Fruit fly (Drosophila melanogaster) whole organism: Measurements from ENCODE around the gene Rnf146.

ENCODE experiments used
- CG8478 ChIP-seq: fragments of >200 bp; optimal IDR thresholded peaks from 2 replicates; lab custom pipeline; 2018; ENCODE audit warnings: inconsistent platforms
- Dll ChIP-seq: fragments of >200 bp; optimal IDR thresholded peaks from 2 replicates; lab custom pipeline; 2017
- EcR ChIP-seq, 2 experiments: fragments of >200 bp; optimal IDR thresholded peaks; 2 replicates each; lab custom pipeline; 2017; ENCODE audit warnings: missing biosample characterization in 2 of 2, missing genetic modification characterization in 2 of 2, missing genetic modification reagents in 2 of 2
- pan ChIP-seq: fragments of >200 bp; optimal IDR thresholded peaks from 2 replicates; lab custom pipeline; 2017
- psq ChIP-seq: fragments of >200 bp; optimal IDR thresholded peaks from 2 replicates; lab custom pipeline; 2017
- usp ChIP-seq: fragments of >200 bp; optimal IDR thresholded peaks from 2 replicates; lab custom pipeline; 2017; ENCODE audit warnings: missing biosample characterization, missing genetic modification characterization, mixed read lengths

Rnf146 gene

dm6 chr3L:19642448-19643020 is at the start of gene Rnf146:
Gene Rnf146, minus strand, starts transcription at chr3L:19642816.
- TF ChIP-seq EcR (GFP tag; optimal IDR thresholded peaks at IDR 0.05; lab: Kevin White, UChicago) (no peak), psq (lab: Kevin White, UChicago) (no peak), CG8478 (lab: Kevin White, UChicago) (no peak), Dll (no peak), usp (GFP tag; lab: Kevin White, UChicago) (no peak), pan (lab: Kevin White, UChicago) (no peak)

DNA sequence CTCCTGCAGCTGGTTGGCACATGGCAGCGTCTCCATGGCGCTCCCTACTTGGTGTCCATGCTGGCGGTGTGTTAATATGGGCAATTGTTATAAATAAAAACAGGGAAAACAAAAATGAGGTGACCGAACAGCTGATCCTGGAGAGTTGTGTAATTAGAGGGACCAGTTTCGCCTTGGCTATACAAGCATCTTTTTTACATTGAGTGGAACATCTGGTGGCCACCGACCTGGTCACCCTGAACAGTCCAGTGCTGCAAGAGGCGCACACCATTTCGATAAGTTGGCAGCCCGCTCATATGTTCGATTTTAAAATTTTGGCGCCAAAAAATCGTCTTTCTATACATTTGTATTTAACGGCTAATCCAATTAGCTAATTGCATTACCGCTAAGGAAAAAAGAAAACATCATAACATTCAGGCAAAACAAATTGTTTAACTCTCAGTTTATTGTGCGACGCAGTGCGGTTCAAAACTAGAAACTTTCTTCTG is 44.6 kb upstream of the Rnf146 start, which contains the start of the genes CG8765 and Gbeta76C:
TSS of gene CG8765 (minus strand) at position 154 of the 488 bp plus-strand sequence.
TSS of gene Gbeta76C (plus strand) at position 438 of the 488 bp plus-strand sequence.
- TF ChIP-seq EcR (GFP tag; optimal IDR thresholded peaks at IDR 0.05; lab: Kevin White, UChicago), result no peak
- TF ChIP-seq Dll, result no peak
- no peak for TF ChIP-seq psq (lab: Kevin White, UChicago)
- no peak for TF ChIP-seq usp (GFP tag; lab: Kevin White, UChicago)
- TF ChIP-seq pan (lab: Kevin White, UChicago), result no peak
- no peak for TF ChIP-seq CG8478 (lab: Kevin White, UChicago)

- TF ChIP-seq Dll (no peak), EcR (GFP tag; optimal IDR thresholded peaks at IDR 0.05; lab: Kevin White, UChicago) (no peak), psq (lab: Kevin White, UChicago) (no peak), pan (lab: Kevin White, UChicago) (no peak), usp (GFP tag; lab: Kevin White, UChicago) (no peak), CG8478 (lab: Kevin White, UChicago) (no peak)
These were observed 40.9 kb upstream of the Rnf146 start for dm6 chr3L:19683520-19683919.

dm6 chr3L:19682902-19683301 is 40.3 kb upstream of the Rnf146 start:
- TF ChIP-seq usp (GFP tag; lab: Kevin White, UChicago) (no peak), CG8478 (lab: Kevin White, UChicago) (no peak), psq (lab: Kevin White, UChicago) (no peak), Dll (no peak), pan (lab: Kevin White, UChicago) (no peak), EcR (GFP tag; optimal IDR thresholded peaks at IDR 0.05; lab: Kevin White, UChicago) (no peak)

DNA sequence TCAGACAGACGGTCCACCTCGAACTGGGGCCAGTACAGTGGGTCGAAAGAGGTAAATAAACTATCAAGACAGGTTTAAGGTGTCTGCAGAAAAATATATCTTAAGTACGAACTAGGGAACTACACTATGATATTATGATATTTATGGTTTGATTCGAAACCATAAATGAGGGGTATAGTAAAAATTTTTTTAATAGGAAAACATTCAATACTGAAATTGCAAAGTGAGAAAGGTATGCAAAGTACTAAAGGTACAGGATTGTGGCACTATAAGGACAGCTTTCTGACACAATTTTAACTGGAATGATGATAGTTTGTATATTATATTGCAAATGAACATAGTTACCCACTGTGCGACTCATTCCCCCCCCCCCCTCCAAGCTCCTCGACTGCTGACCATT is 33.4 kb upstream of the Rnf146 start:
- TF ChIP-seq psq (lab: Kevin White, UChicago) (no peak), EcR (GFP tag; optimal IDR thresholded peaks at IDR 0.05; lab: Kevin White, UChicago) (no peak), pan (lab: Kevin White, UChicago) (no peak)

DNA sequence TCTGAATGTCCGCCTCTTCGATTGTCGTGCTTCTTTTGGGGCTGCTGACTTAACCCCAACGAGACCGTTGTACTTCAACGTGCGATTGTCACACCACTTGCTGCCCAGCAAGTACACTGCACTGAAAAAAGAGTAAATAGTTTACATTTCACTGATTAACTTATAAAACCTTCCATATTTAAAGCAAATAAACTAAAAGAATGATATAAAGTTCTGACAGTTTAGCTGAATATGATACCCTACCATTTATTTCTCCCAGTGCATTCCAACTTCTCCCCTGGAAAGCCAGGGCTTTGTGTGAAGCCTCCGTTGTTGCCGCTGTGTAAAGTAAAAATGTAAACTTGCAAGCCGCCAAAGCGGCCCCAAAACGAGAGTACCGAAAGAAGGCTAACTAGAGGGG is 31.7 kb upstream of the Rnf146 start:
- TF ChIP-seq psq (lab: Kevin White, UChicago), result no peak
- TF ChIP-seq CG8478 (lab: Kevin White, UChicago), result no peak
- no peak for TF ChIP-seq pan (lab: Kevin White, UChicago)
- no peak for TF ChIP-seq usp (GFP tag; lab: Kevin White, UChicago)
- no peak for TF ChIP-seq Dll
- no peak for TF ChIP-seq EcR (GFP tag; optimal IDR thresholded peaks at IDR 0.05; lab: Kevin White, UChicago)

dm6 chr3L:19670492-19670891 is 27.9 kb upstream of the Rnf146 start:
- TF ChIP-seq usp (GFP tag; lab: Kevin White, UChicago) (no peak), psq (lab: Kevin White, UChicago) (no peak), EcR (GFP tag; optimal IDR thresholded peaks at IDR 0.05; lab: Kevin White, UChicago) (no peak), CG8478 (lab: Kevin White, UChicago) (no peak), Dll (no peak), pan (lab: Kevin White, UChicago) (no peak)

DNA sequence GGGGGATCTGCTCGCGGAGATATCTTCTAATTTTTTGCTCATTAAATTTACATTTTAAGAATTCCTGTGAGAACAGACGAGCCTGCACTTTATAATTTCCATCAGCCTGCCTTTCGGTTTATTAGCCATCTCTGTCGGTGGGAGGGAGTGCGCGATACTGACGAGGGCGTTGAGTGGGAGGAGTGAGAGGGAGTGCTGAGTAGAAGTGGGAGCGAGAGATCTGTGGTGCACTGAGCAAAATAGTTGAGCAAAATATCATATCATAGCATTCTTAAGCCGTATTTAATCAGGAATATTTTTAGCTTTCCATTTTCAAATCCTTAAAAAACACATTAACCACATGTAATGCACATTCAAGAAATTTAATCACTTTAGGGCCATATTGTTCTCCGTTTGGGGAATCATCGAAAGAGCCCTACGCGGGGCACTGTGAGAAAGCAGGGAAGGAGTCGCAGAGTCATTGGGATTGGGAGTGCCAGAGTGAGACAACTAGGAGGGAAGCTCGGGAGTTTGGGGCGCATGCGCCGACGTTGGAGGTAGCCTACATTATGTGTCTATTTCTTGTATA is 22.5 kb upstream of the Rnf146 start:
- TF ChIP-seq CG8478 (lab: Kevin White, UChicago) (no peak), EcR (GFP tag; optimal IDR thresholded peaks at IDR 0.05; lab: Kevin White, UChicago) (no peak), psq (lab: Kevin White, UChicago) (no peak), pan (lab: Kevin White, UChicago) (no peak), usp (GFP tag; lab: Kevin White, UChicago) (no peak), Dll (no peak)

dm6 chr3L:19663605-19664230 is 21.1 kb upstream of the Rnf146 start, which contains the start of gene tey:
Gene tey, minus strand, starts transcription at chr3L:19664104.
- no peak for TF ChIP-seq usp (GFP tag; lab: Kevin White, UChicago)
- TF ChIP-seq Dll, result peak; percentile 59

- TF ChIP-seq Dll (no peak), CG8478 (lab: Kevin White, UChicago) (no peak), usp (GFP tag; lab: Kevin White, UChicago) (no peak), pan (lab: Kevin White, UChicago) (no peak), psq (lab: Kevin White, UChicago) (no peak), EcR (GFP tag; optimal IDR thresholded peaks at IDR 0.05; lab: Kevin White, UChicago) (no peak)
These were observed 20.3 kb upstream of the Rnf146 start for dm6 chr3L:19662892-19663291.

dm6 chr3L:19655923-19656322 is 13.3 kb upstream of the Rnf146 start:
- TF ChIP-seq CG8478 (lab: Kevin White, UChicago) (no peak), psq (lab: Kevin White, UChicago) (no peak), Dll (no peak), EcR (GFP tag; optimal IDR thresholded peaks at IDR 0.05; lab: Kevin White, UChicago) (no peak), usp (GFP tag; lab: Kevin White, UChicago) (no peak), pan (lab: Kevin White, UChicago) (no peak)
